Worm (Caenorhabditis elegans) whole organism, L4 larva: ENCODE results near the gene F16G10.11.

ENCODE experiments used
- fos-1 ChIP-seq: fragments of 150-350 bp; optimal IDR thresholded peaks from 2 replicates; lab custom pipeline; 2014; ENCODE audit warnings: missing biosample characterization, missing genetic modification characterization
- gei-8 ChIP-seq: fragments of 200-800 bp; sonication (Bioruptor generic); optimal IDR thresholded peaks from 2 replicates; lab custom pipeline; 2018; ENCODE audit warnings: mild to moderate bottlenecking, missing genetic modification characterization, missing compliant biosample characterization
- madf-9 ChIP-seq: fragments of 200-800 bp; sonication (Bioruptor generic); conservative IDR thresholded peaks from 2 replicates; pipeline ENCODE4 v1.3.6; 2022; ENCODE audit warnings: missing genetic modification reagents, missing genetic modification characterization, missing compliant biosample characterization
- nhr-6 ChIP-seq: fragments of 150-350 bp; optimal IDR thresholded peaks from 2 replicates; lab custom pipeline; 2014; ENCODE audit warnings: missing biosample characterization, missing genetic modification characterization
- rbr-2 ChIP-seq: sonication (generic microtip); optimal IDR thresholded peaks from 2 replicates; lab custom pipeline; 2016; ENCODE audit warnings: missing genotype, missing genetic modification characterization, missing compliant biosample characterization

DNA sequence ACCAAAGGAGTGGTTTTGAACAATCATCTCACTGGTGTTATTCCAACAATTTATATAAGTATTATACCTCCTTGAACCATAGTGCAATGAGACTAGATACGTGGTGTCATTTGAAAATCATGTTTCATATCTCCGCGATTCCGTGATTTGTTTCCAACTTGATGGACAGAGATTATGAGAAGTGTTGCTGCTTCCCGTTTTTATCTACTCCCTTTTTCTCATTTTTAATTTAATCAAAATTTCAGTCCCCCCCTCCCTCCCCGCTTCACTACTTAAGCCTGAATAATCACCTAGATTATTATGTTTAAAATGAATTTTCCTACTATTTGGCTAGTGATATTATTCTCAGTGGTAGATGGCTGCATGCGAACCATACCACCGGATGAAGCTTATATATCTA, 21.6 kb downstream of the F16G10.11 start, which contains the start of gene F16G10.3:
- TF ChIP-seq gei-8 (GFP tag; lab: Kevin White, UChicago) (no peak), madf-9 (GFP tag; lab: Robert Waterston, UW) (no peak), nhr-6 (no peak), fos-1 (no peak), rbr-2 (no peak)
